Fruit fly (Drosophila melanogaster) whole organism, embryonic: ENCODE data around the gene Usp5.

Experiments used
- B-H2 ChIP-seq: fragments of 200-800 bp; sonication (Bioruptor generic); optimal IDR thresholded peaks from 2 replicates; lab custom pipeline; 2018; ENCODE audit warnings: missing biosample characterization, mild to moderate bottlenecking, missing genetic modification characterization
- CG10267 ChIP-seq: fragments of 200-800 bp; sonication (Bioruptor generic); optimal IDR thresholded peaks from 2 replicates; lab custom pipeline; 2018; ENCODE audit warnings: missing biosample characterization, mild to moderate bottlenecking, missing genetic modification characterization, moderate library complexity
- CG10431 ChIP-seq: fragments of 200-800 bp; sonication (Bioruptor generic); optimal IDR thresholded peaks from 3 replicates; lab custom pipeline; 2018; ENCODE audit warnings: missing biosample characterization, mild to moderate bottlenecking, missing genetic modification characterization
- CG10543 ChIP-seq: fragments of 200-800 bp; sonication (Bioruptor generic); optimal IDR thresholded peaks from 3 replicates; lab custom pipeline; 2017; ENCODE audit warnings: missing biosample characterization, mild to moderate bottlenecking, missing genetic modification characterization, moderate library complexity
- CG10979 ChIP-seq: fragments of 200-800 bp; sonication (Bioruptor generic); optimal IDR thresholded peaks from 2 replicates; lab custom pipeline; 2018; ENCODE audit warnings: missing biosample characterization, mild to moderate bottlenecking, missing genetic modification characterization, moderate library complexity
- CG12391 ChIP-seq: fragments of 200-800 bp; sonication (Bioruptor generic); optimal IDR thresholded peaks from 3 replicates; lab custom pipeline; 2018; ENCODE audit warnings: missing biosample characterization, mild to moderate bottlenecking, missing genetic modification characterization, moderate library complexity
- CG12659 ChIP-seq: fragments of 200-800 bp; sonication (Bioruptor generic); optimal IDR thresholded peaks from 3 replicates; lab custom pipeline; 2017; ENCODE audit warnings: mild to moderate bottlenecking, missing biosample characterization, missing genetic modification reagents, missing genetic modification characterization
- CG13624 ChIP-seq: fragments of 200-800 bp; sonication (Bioruptor generic); optimal IDR thresholded peaks from 2 replicates; lab custom pipeline; 2016; ENCODE audit warnings: missing biosample characterization, missing genetic modification characterization
- CG14441 ChIP-seq: fragments of 200-800 bp; sonication (Bioruptor generic); IDR thresholded peaks from 2 replicates; pipeline ENCODE4 v1.3.6; 2022; ENCODE audit warnings: missing biosample characterization, missing genetic modification characterization
- CG17361 ChIP-seq: fragments of 200-800 bp; sonication (Bioruptor generic); IDR thresholded peaks from 3 replicates; pipeline ENCODE4 v1.3.6; 2022; ENCODE audit warnings: missing biosample characterization, missing genetic modification characterization
- CG17829 ChIP-seq: fragments of 200-800 bp; optimal IDR thresholded peaks from 2 replicates; lab custom pipeline; 2019; ENCODE audit warnings: missing biosample characterization, mild to moderate bottlenecking, missing genetic modification characterization, moderate library complexity
- CG30403 ChIP-seq: fragments of 200-800 bp; sonication (Bioruptor generic); optimal IDR thresholded peaks from 3 replicates; lab custom pipeline; 2016; ENCODE audit warnings: missing biosample characterization, missing genetic modification characterization
- CG3065 ChIP-seq: fragments of 200-800 bp; sonication (Bioruptor generic); optimal IDR thresholded peaks from 2 replicates; lab custom pipeline; 2016; ENCODE audit warnings: missing biosample characterization, missing genetic modification characterization
- CG34376 ChIP-seq: fragments of 200-800 bp; sonication (Bioruptor generic); optimal IDR thresholded peaks from 2 replicates; lab custom pipeline; 2018; ENCODE audit warnings: missing biosample characterization, mild to moderate bottlenecking, missing genetic modification characterization
- CG3847 ChIP-seq: fragments of 200-800 bp; sonication (Bioruptor generic); IDR thresholded peaks from 2 replicates; pipeline ENCODE4 v1.3.6; 2022; ENCODE audit warnings: missing biosample characterization, missing genetic modification characterization
- CG3995 ChIP-seq: fragments of 200-800 bp; sonication (Bioruptor generic); optimal IDR thresholded peaks from 3 replicates; lab custom pipeline; 2016; ENCODE audit warnings: missing biosample characterization, missing genetic modification characterization
- CG5953 ChIP-seq: fragments of 200-800 bp; sonication (Bioruptor generic); IDR thresholded peaks from 2 replicates; pipeline ENCODE4 v1.3.6; 2022; ENCODE audit warnings: missing biosample characterization, missing genetic modification characterization
- CTCF ChIP-seq: fragments of 200-800 bp; sonication (Bioruptor generic); optimal IDR thresholded peaks from 2 replicates; lab custom pipeline; 2017; ENCODE audit warnings: missing biosample characterization, mild to moderate bottlenecking, missing genetic modification characterization, moderate library complexity
- CkIIα-i1 ChIP-seq: fragments of 200-800 bp; sonication (Bioruptor generic); IDR thresholded peaks from 2 replicates; pipeline ENCODE4 v1.3.6; 2022; ENCODE audit warnings: missing biosample characterization, missing genetic modification characterization
- CoRest ChIP-seq: fragments of 200-800 bp; sonication (Bioruptor generic); optimal IDR thresholded peaks from 3 replicates; lab custom pipeline; 2018; ENCODE audit warnings: missing biosample characterization, mild to moderate bottlenecking, missing genetic modification characterization, moderate library complexity
- Dad ChIP-seq: fragments of 200-800 bp; sonication (Bioruptor generic); optimal IDR thresholded peaks from 3 replicates; lab custom pipeline; 2016; ENCODE audit warnings: missing biosample characterization, missing genetic modification characterization
- Ets65A ChIP-seq: fragments of 200-800 bp; sonication (Bioruptor generic); peaks from one replicate; lab custom pipeline; 2016; ENCODE audit warnings: missing biosample characterization, missing genetic modification characterization
- H2.0 ChIP-seq: fragments of 200-800 bp; sonication (Bioruptor generic); IDR thresholded peaks from 2 replicates; pipeline ENCODE4 v1.3.6; 2022; ENCODE audit warnings: missing biosample characterization, missing genetic modification characterization
- HLH4C ChIP-seq: fragments of 200-800 bp; sonication (Bioruptor generic); IDR thresholded peaks from 3 replicates; pipeline ENCODE4 v1.3.6; 2022; ENCODE audit warnings: missing biosample characterization, missing genetic modification characterization; ENCODE audit not compliant: partially characterized antibody
- Hmx ChIP-seq: fragments of 200-800 bp; sonication (Bioruptor generic); optimal IDR thresholded peaks from 2 replicates; lab custom pipeline; 2016; ENCODE audit warnings: missing biosample characterization, missing genetic modification characterization
- NC2β ChIP-seq: fragments of 200-800 bp; sonication (Bioruptor generic); optimal IDR thresholded peaks from 2 replicates; lab custom pipeline; 2016; ENCODE audit warnings: missing biosample characterization, missing genetic modification characterization
- Nf-YA ChIP-seq: fragments of 200-800 bp; sonication (Bioruptor generic); IDR thresholded peaks from 2 replicates; pipeline ENCODE4 v1.3.6; 2022; ENCODE audit warnings: missing biosample characterization, missing genetic modification characterization
- Opbp ChIP-seq: fragments of 200-800 bp; sonication (Bioruptor generic); IDR thresholded peaks from 3 replicates; pipeline ENCODE4 v1.3.6; 2022; ENCODE audit warnings: missing biosample characterization, missing genetic modification characterization; ENCODE audit not compliant: partially characterized antibody
- Ptx1 ChIP-seq: fragments of 200-800 bp; sonication (Bioruptor generic); IDR thresholded peaks from 2 replicates; pipeline ENCODE4 v1.3.6; 2022; ENCODE audit warnings: missing biosample characterization, missing genetic modification characterization
- Scr ChIP-seq: fragments of 200-800 bp; sonication (Bioruptor generic); IDR thresholded peaks from 2 replicates; pipeline ENCODE4 v1.3.6; 2022; ENCODE audit warnings: missing biosample characterization, missing genetic modification characterization; ENCODE audit not compliant: partially characterized antibody
- Side ChIP-seq: fragments of 200-800 bp; sonication (Bioruptor generic); optimal IDR thresholded peaks from 2 replicates; lab custom pipeline; 2016; ENCODE audit warnings: missing biosample characterization, missing genetic modification characterization
- Stat92E ChIP-seq, 3 experiments: fragments of >200 bp in 2 of 3; fragments of 200-800 bp in 1 of 3; sonication (Bioruptor generic) in 1 of 3; optimal IDR thresholded peaks; 2 replicates each; lab custom pipeline; 2017 to 2019; ENCODE audit warnings: missing biosample characterization in 3 of 3, missing genetic modification characterization in 3 of 3, mild to moderate bottlenecking in 1 of 3, moderate library complexity in 1 of 3
- Xbp1 ChIP-seq: fragments of 200-800 bp; sonication (Bioruptor generic); optimal IDR thresholded peaks from 3 replicates; lab custom pipeline; 2016; ENCODE audit warnings: missing biosample characterization, mild to moderate bottlenecking, missing genetic modification characterization
- bbx ChIP-seq: fragments of 200-800 bp; sonication (Bioruptor generic); IDR thresholded peaks from 2 replicates; pipeline ENCODE4 v1.3.6; 2022; ENCODE audit warnings: missing biosample characterization, missing genetic modification characterization; ENCODE audit not compliant: partially characterized antibody
- bigmax ChIP-seq: fragments of 200-800 bp; sonication (Bioruptor generic); optimal IDR thresholded peaks from 2 replicates; lab custom pipeline; 2018; ENCODE audit warnings: missing biosample characterization, mild to moderate bottlenecking, missing genetic modification characterization
- caup ChIP-seq: fragments of 200-800 bp; sonication (Bioruptor generic); optimal IDR thresholded peaks from 3 replicates; lab custom pipeline; 2017; ENCODE audit warnings: missing biosample characterization, mild to moderate bottlenecking, missing genetic modification characterization, moderate library complexity; ENCODE audit not compliant: severe bottlenecking
- chif ChIP-seq, 2 experiments: fragments of 200-800 bp; sonication (Bioruptor generic); optimal IDR thresholded peaks; 3 replicates each; lab custom pipeline; 2016; ENCODE audit warnings: missing biosample characterization in 2 of 2, missing genetic modification characterization in 2 of 2
- cwo ChIP-seq: fragments of 200-800 bp; sonication (Bioruptor generic); optimal IDR thresholded peaks from 3 replicates; lab custom pipeline; 2017; ENCODE audit warnings: missing biosample characterization, missing genetic modification characterization, mild to moderate bottlenecking, moderate library complexity, missing genetic modification reagents
- hbn ChIP-seq: fragments of 200-800 bp; sonication (Bioruptor generic); IDR thresholded peaks from 2 replicates; pipeline ENCODE4 v1.3.6; 2022; ENCODE audit warnings: missing biosample characterization, missing genetic modification characterization; ENCODE audit not compliant: partially characterized antibody
- jing ChIP-seq: fragments of 200-800 bp; sonication (Bioruptor generic); optimal IDR thresholded peaks from 2 replicates; lab custom pipeline; 2018; ENCODE audit warnings: missing biosample characterization, mild to moderate bottlenecking, missing genetic modification characterization
- kah ChIP-seq: fragments of 200-800 bp; sonication (Bioruptor generic); optimal IDR thresholded peaks from 2 replicates; lab custom pipeline; 2018; ENCODE audit warnings: missing biosample characterization, mild to moderate bottlenecking, missing genetic modification characterization
- lab ChIP-seq: fragments of 200-800 bp; sonication (Bioruptor generic); optimal IDR thresholded peaks from 3 replicates; lab custom pipeline; 2017; ENCODE audit warnings: missing biosample characterization, missing genetic modification characterization, mild to moderate bottlenecking, moderate library complexity, missing genetic modification reagents
- mld ChIP-seq: fragments of 200-800 bp; sonication (Bioruptor generic); IDR thresholded peaks from 3 replicates; pipeline ENCODE4 v1.3.6; 2022; ENCODE audit warnings: missing biosample characterization, missing genetic modification characterization; ENCODE audit not compliant: partially characterized antibody
- p53 ChIP-seq: fragments of 200-800 bp; sonication (Bioruptor generic); optimal IDR thresholded peaks from 2 replicates; lab custom pipeline; 2016; ENCODE audit warnings: missing biosample characterization, missing genetic modification characterization
- pum ChIP-seq: fragments of 200-800 bp; sonication (Bioruptor generic); optimal IDR thresholded peaks from 2 replicates; lab custom pipeline; 2016; ENCODE audit warnings: missing biosample characterization, missing genetic modification characterization
- tin ChIP-seq: fragments of 200-800 bp; sonication (Bioruptor generic); optimal IDR thresholded peaks from 3 replicates; lab custom pipeline; 2016; ENCODE audit warnings: missing biosample characterization, missing genetic modification characterization
- ttk ChIP-seq: fragments of 200-800 bp; sonication (Bioruptor generic); IDR thresholded peaks from 2 replicates; pipeline ENCODE4 v2.1.2; 2022; ENCODE audit warnings: missing biosample characterization, missing genetic modification characterization
- tx ChIP-seq: fragments of 200-800 bp; sonication (Bioruptor generic); optimal IDR thresholded peaks from 2 replicates; lab custom pipeline; 2016; ENCODE audit warnings: missing biosample characterization, missing genetic modification characterization
- unc-4 ChIP-seq: fragments of 200-800 bp; sonication (Bioruptor generic); IDR thresholded peaks from 2 replicates; pipeline ENCODE4 v1.3.6; 2022; ENCODE audit warnings: missing biosample characterization, missing genetic modification characterization; ENCODE audit not compliant: partially characterized antibody
- unpg ChIP-seq: fragments of 200-800 bp; sonication (Bioruptor generic); optimal IDR thresholded peaks from 3 replicates; lab custom pipeline; 2018; ENCODE audit warnings: missing biosample characterization, mild to moderate bottlenecking, missing genetic modification characterization, moderate library complexity

Usp5 gene

DNA sequence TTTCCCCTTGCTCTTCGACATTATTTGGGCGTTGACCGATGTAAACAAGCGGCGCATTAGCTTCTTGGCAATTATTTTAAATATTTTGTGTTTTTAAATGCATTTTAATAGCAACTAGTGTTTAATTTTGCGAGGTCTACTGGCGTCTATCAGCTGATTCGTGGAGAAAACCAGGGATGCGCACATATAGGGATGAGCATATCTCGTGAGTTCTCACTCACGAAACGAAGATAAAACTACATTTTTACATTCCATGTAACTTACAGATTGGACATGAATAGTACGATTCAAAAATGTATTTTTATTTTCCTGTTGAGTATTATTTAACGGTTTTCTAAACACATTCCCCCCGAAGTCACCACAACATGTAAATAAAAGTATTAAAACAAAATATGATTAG lies 49.3 kb upstream of the Usp5 start, which contains the start of gene CG14966 (continued):
- peak; percentile 15 for TF ChIP-seq CG3995 (GFP tag; lab: Kevin White, UChicago)
- TF ChIP-seq CkIIα-i1 (GFP tag; lab: Robert Waterston, UW) = no peak
- TF ChIP-seq Scr (GFP tag; lab: Robert Waterston, UW) = peak; percentile 89
- TF ChIP-seq CG10543 (GFP tag; lab: Kevin White, UChicago) = peak; percentile 13
- TF ChIP-seq Side = peak; percentile 25
- TF ChIP-seq CG3065 = no peak
- TF ChIP-seq CG13624 (GFP tag; lab: Kevin White, UChicago) = peak; percentile 54
- peak; percentile 72 for TF ChIP-seq CTCF (GFP tag; lab: Kevin White, UChicago)
- peak; percentile 96 for TF ChIP-seq bbx (GFP tag; lab: Robert Waterston, UW)
- TF ChIP-seq CG30403 = peak; percentile 13
- TF ChIP-seq p53 = peak; percentile 11
- peak; percentile 11; the same call in 1 of the 2 replicates for TF ChIP-seq ttk
- TF ChIP-seq CG3847 = peak; percentile 44
- TF ChIP-seq Xbp1 (GFP tag; lab: Kevin White, UChicago) = peak; percentile 52
- 0 out of 3 replicates have a peak, but pooled peaks have one; percentile 24 for TF ChIP-seq CG17361
- TF ChIP-seq CoRest = peak; percentile 45
- TF ChIP-seq chif (GFP tag; optimal IDR thresholded peaks at IDR 0.05; lab: Kevin White, UChicago) = peak in 1 of 2 experiments; percentile 11
- TF ChIP-seq caup (GFP tag; lab: Kevin White, UChicago) = no peak
- TF ChIP-seq CG10267 (tag; lab: Kevin White, UChicago) = peak; percentile 68
- peak; percentile 38 for TF ChIP-seq pum (GFP tag; lab: Kevin White, UChicago)
- peak; percentile 85 for TF ChIP-seq hbn (GFP tag; lab: Robert Waterston, UW)
- peak; percentile 76 for TF ChIP-seq HLH4C
- TF ChIP-seq H2.0 (GFP tag; lab: Robert Waterston, UW) = 0 out of 2 replicates have a peak, but pooled peaks have one; percentile 6
- TF ChIP-seq lab (GFP tag; lab: Kevin White, UChicago) = peak; percentile 14
- no peak for TF ChIP-seq jing
- no peak for TF ChIP-seq Nf-YA
- no peak for TF ChIP-seq Dad (GFP tag; lab: Kevin White, UChicago)
- TF ChIP-seq CG12659 (GFP tag; lab: Kevin White, UChicago) = peak; percentile 62
- peak; percentile 4 for TF ChIP-seq unpg
- 0 out of 2 replicates have a peak, but pooled peaks have one; percentile 16 for TF ChIP-seq CG14441 (GFP tag; lab: Robert Waterston, UW)
- no peak for TF ChIP-seq tx (GFP tag; lab: Kevin White, UChicago)
- peak; percentile 23; the same call in 1 of the 2 replicates for TF ChIP-seq Ptx1
- TF ChIP-seq Hmx = peak; percentile 16
- TF ChIP-seq bigmax (GFP tag; lab: Kevin White, UChicago) = peak; percentile 8
- TF ChIP-seq unc-4 (GFP tag; lab: Robert Waterston, UW) = peak; percentile 91
- TF ChIP-seq Opbp (GFP tag; lab: Robert Waterston, UW) = peak; percentile 87
- no peak for TF ChIP-seq CG5953
- TF ChIP-seq CG34376 (GFP tag; lab: Kevin White, UChicago) = peak; percentile 79
- no peak for TF ChIP-seq cwo (GFP tag; lab: Kevin White, UChicago)
- peak; percentile 33 for TF ChIP-seq CG12391 (tag; lab: Kevin White, UChicago)
- peak in 1 of 3 experiments; percentile 80 for TF ChIP-seq Stat92E (GFP tag; optimal IDR thresholded peaks at IDR 0.05; lab: Kevin White, UChicago)
- peak; percentile 89 for TF ChIP-seq CG10431 (GFP tag; lab: Kevin White, UChicago)
- TF ChIP-seq mld = peak; percentile 78; the same call in 2 of the 3 replicates
- TF ChIP-seq tin = peak; percentile 39
- TF ChIP-seq kah = peak; percentile 15
- TF ChIP-seq CG17829 (tag; lab: Kevin White, UChicago) = peak; percentile 66
- TF ChIP-seq CG10979 (tag; lab: Kevin White, UChicago) = peak; percentile 1
- peak; percentile 27 for TF ChIP-seq Ets65A (GFP tag; lab: Kevin White, UChicago)
- peak; percentile 11 for TF ChIP-seq NC2β (GFP tag; lab: Kevin White, UChicago)
- TF ChIP-seq B-H2 (GFP tag; lab: Kevin White, UChicago) = peak; percentile 20
